Fruit fly (Drosophila melanogaster) ovary, adult (tissue): ENCODE results near the gene CG31974.

Experiments used
- CG17801 ChIP-seq: fragments of 200-800 bp; optimal IDR thresholded peaks from 2 replicates; lab custom pipeline; 2019; ENCODE audit warnings: missing biosample characterization, mild to moderate bottlenecking, missing genetic modification characterization, moderate library complexity; ENCODE audit not compliant: partially characterized antibody

Gene CG31974

dm6 chr2L:109098-109799 lies 33.6 kb downstream of the CG31974 start:
- peak; percentile 20 for TF ChIP-seq CG17801

- TF ChIP-seq CG17801 = peak; percentile 26
Observed at dm6 chr2L:107476-108436, 35.1 kb downstream of the CG31974 start.

- TF ChIP-seq CG17801 = no peak
Observed at dm6 chr2L:107032-107431, 35.9 kb downstream of the CG31974 start.

- TF ChIP-seq CG17801 = no peak
Observed at dm6 chr2L:106540-106939, 36.4 kb downstream of the CG31974 start, which contains the start of the genes Nhe1 and Sam-S. Nhe1 (minus strand) TSS chr2L:106732. Sam-S (plus strand) TSS chr2L:106903.

- TF ChIP-seq CG17801 = peak; percentile 68
Observed at dm6 chr2L:102161-102761, 40.6 kb downstream of the CG31974 start, which contains the start of gene Creld. Creld (plus strand) TSS chr2L:102380.

- no peak for TF ChIP-seq CG17801
Observed at dm6 chr2L:94639-95059, 48.2 kb downstream of the CG31974 start, which contains the start of gene Zir. Zir (plus strand) TSS chr2L:94739.

- no peak for TF ChIP-seq CG17801
Observed at dm6 chr2L:94096-94495, 48.8 kb downstream of the CG31974 start.

- no peak for TF ChIP-seq CG17801
Observed at dm6 chr2L:92993-93392, 49.9 kb downstream of the CG31974 start.

- TF ChIP-seq CG17801 = no peak
Observed at dm6 chr2L:91830-92229, 51.1 kb downstream of the CG31974 start.

dm6 chr2L:91333-91732 lies 51.6 kb downstream of the CG31974 start:
- TF ChIP-seq CG17801 = no peak
